Fruit fly (Drosophila melanogaster) whole organism, wandering third instar larva: ENCODE measurements around the gene parvin.

Experiments
- Abd-B ChIP-seq: fragments of >200 bp; optimal IDR thresholded peaks from 2 replicates; lab custom pipeline; 2017; ENCODE audit warnings: missing biosample characterization, missing genetic modification characterization
- CG32264 ChIP-seq: fragments of 200-800 bp; sonication (Bioruptor generic); optimal IDR thresholded peaks from 2 replicates; lab custom pipeline; 2016; ENCODE audit warnings: missing biosample characterization, missing genetic modification characterization
- CG9705 ChIP-seq: fragments of 200-800 bp; sonication (Bioruptor generic); optimal IDR thresholded peaks from 2 replicates; lab custom pipeline; 2018; ENCODE audit warnings: missing biosample characterization, mild to moderate bottlenecking, missing genetic modification characterization
- CrebA ChIP-seq: fragments of 200-800 bp; sonication (Bioruptor generic); optimal IDR thresholded peaks from 2 replicates; lab custom pipeline; 2016; ENCODE audit warnings: missing biosample characterization, mild to moderate bottlenecking, missing genetic modification characterization, borderline replicate concordance
- Dfd ChIP-seq: fragments of >200 bp; optimal IDR thresholded peaks from 2 replicates; lab custom pipeline; 2017; ENCODE audit warnings: missing biosample characterization, missing genetic modification characterization
- Dif ChIP-seq: fragments of 200-275, 200-300 bp; sonication (Bioruptor generic); optimal IDR thresholded peaks from 2 replicates; lab custom pipeline; 2018; ENCODE audit warnings: missing biosample characterization, missing genetic modification characterization; ENCODE audit not compliant: partially characterized antibody
- GATAd ChIP-seq: sonication (Bioruptor generic); optimal IDR thresholded peaks from 2 replicates; lab custom pipeline; 2016; ENCODE audit warnings: missing biosample characterization, missing genetic modification characterization
- HLH106 ChIP-seq: fragments of 200-800 bp; optimal IDR thresholded peaks from 3 replicates; lab custom pipeline; 2019; ENCODE audit warnings: missing biosample characterization, mild to moderate bottlenecking, missing genetic modification characterization, moderate library complexity
- Hnf4 ChIP-seq: fragments of 200-800 bp; sonication (Bioruptor generic); optimal IDR thresholded peaks from 2 replicates; lab custom pipeline; 2016; ENCODE audit warnings: missing biosample characterization, mild to moderate bottlenecking, missing genetic modification characterization
- Hr78 ChIP-seq: fragments of >200 bp; optimal IDR thresholded peaks from 2 replicates; lab custom pipeline; 2017; ENCODE audit warnings: missing biosample characterization, missing genetic modification characterization
- Hr83 ChIP-seq: fragments of 200-300 bp; sonication (Bioruptor generic); optimal IDR thresholded peaks from 2 replicates; lab custom pipeline; 2016; ENCODE audit warnings: missing biosample characterization, mild to moderate bottlenecking, missing genetic modification characterization, moderate library complexity; ENCODE audit not compliant: poor library complexity, severe bottlenecking
- Jra ChIP-seq: sonication (Bioruptor generic); optimal IDR thresholded peaks from 2 replicates; lab custom pipeline; 2016; ENCODE audit warnings: missing biosample characterization, missing genetic modification characterization
- Mio ChIP-seq: sonication (Bioruptor generic); optimal IDR thresholded peaks from 2 replicates; lab custom pipeline; 2016; ENCODE audit warnings: missing biosample characterization, missing genetic modification characterization
- Myc ChIP-seq: fragments of >200 bp; optimal IDR thresholded peaks from 2 replicates; lab custom pipeline; 2017
- N ChIP-seq: fragments of >200 bp; optimal IDR thresholded peaks from 2 replicates; lab custom pipeline; 2018; ENCODE audit warnings: missing biosample characterization, missing external identifiers, missing genetic modification characterization
- OdsH ChIP-seq: fragments of 200-800 bp; sonication (Bioruptor generic); optimal IDR thresholded peaks from 2 replicates; lab custom pipeline; 2016; ENCODE audit warnings: missing biosample characterization, mild to moderate bottlenecking, missing genetic modification characterization
- Rel ChIP-seq, 2 experiments: fragments of 200-800 bp; sonication (Bioruptor generic) in 1 of 2; optimal IDR thresholded peaks; 2 replicates in 1 of 2; 3 replicates in 1 of 2; lab custom pipeline; 2016 to 2019; ENCODE audit warnings: mild to moderate bottlenecking in 2 of 2, missing biosample characterization in 2 of 2, missing genetic modification characterization in 2 of 2, moderate library complexity in 1 of 2
- Sp1 ChIP-seq: fragments of 200-800 bp; sonication (Bioruptor generic); optimal IDR thresholded peaks from 3 replicates; lab custom pipeline; 2019; ENCODE audit warnings: missing biosample characterization, mild to moderate bottlenecking, missing genetic modification characterization, moderate library complexity
- Vsx2 ChIP-seq: fragments of 200-300, 225-300 bp; sonication (Bioruptor generic); optimal IDR thresholded peaks from 2 replicates; lab custom pipeline; 2018; ENCODE audit warnings: missing biosample characterization, missing genetic modification characterization; ENCODE audit not compliant: partially characterized antibody
- br ChIP-seq: fragments of 200-800 bp; sonication (Bioruptor generic); optimal IDR thresholded peaks from 2 replicates; lab custom pipeline; 2016; ENCODE audit warnings: missing biosample characterization, missing genetic modification characterization
- brk ChIP-seq: fragments of 200-800 bp; sonication (Bioruptor generic); optimal IDR thresholded peaks from 2 replicates; lab custom pipeline; 2016; ENCODE audit warnings: missing biosample characterization, mild to moderate bottlenecking, missing genetic modification characterization
- dl ChIP-seq, 2 experiments: fragments of 175-275, 200-275 bp in 1 of 2; fragments of 200-275 bp in 1 of 2; sonication (Bioruptor generic); optimal IDR thresholded peaks; lab custom pipeline; 2018; ENCODE audit warnings: mild to moderate bottlenecking in 2 of 2, missing biosample characterization in 2 of 2, missing genetic modification characterization in 2 of 2, moderate library complexity in 2 of 2; ENCODE audit not compliant: partially characterized antibody in 2 of 2, insufficient read depth in 1 of 2
- dmrt93B ChIP-seq: fragments of 200-800 bp; sonication (Bioruptor generic); optimal IDR thresholded peaks from 2 replicates; lab custom pipeline; 2018; ENCODE audit warnings: missing biosample characterization, mild to moderate bottlenecking, missing genetic modification characterization
- dsf ChIP-seq: sonication (Bioruptor generic); optimal IDR thresholded peaks from 2 replicates; lab custom pipeline; 2016; ENCODE audit warnings: missing biosample characterization, missing genetic modification characterization, borderline replicate concordance
- ey ChIP-seq: fragments of 200-800 bp; sonication (Bioruptor generic); optimal IDR thresholded peaks from 2 replicates; lab custom pipeline; 2016; ENCODE audit warnings: missing biosample characterization, missing genetic modification characterization
- foxo ChIP-seq, 2 experiments: fragments of 200-800 bp; sonication (Bioruptor generic); optimal IDR thresholded peaks; 2 replicates in 1 of 2; 3 replicates in 1 of 2; lab custom pipeline; 2016 to 2017; ENCODE audit warnings: missing biosample characterization in 2 of 2, missing genetic modification characterization in 2 of 2
- fru ChIP-seq: fragments of 200-800 bp; sonication (Bioruptor generic); optimal IDR thresholded peaks from 3 replicates; lab custom pipeline; 2016; ENCODE audit warnings: missing biosample characterization, mild to moderate bottlenecking, missing genetic modification characterization
- h ChIP-seq: fragments of 200-800 bp; sonication (Bioruptor generic); optimal IDR thresholded peaks from 3 replicates; lab custom pipeline; 2016; ENCODE audit warnings: missing biosample characterization, mild to moderate bottlenecking, missing genetic modification characterization
- jim ChIP-seq: fragments of 175-275, 200-325 bp; sonication (Bioruptor generic); optimal IDR thresholded peaks from 2 replicates; lab custom pipeline; 2016; ENCODE audit warnings: missing biosample characterization, mild to moderate bottlenecking, missing genetic modification characterization
- lola ChIP-seq: fragments of >200 bp; optimal IDR thresholded peaks from 2 replicates; lab custom pipeline; 2017; ENCODE audit warnings: missing biosample characterization, missing genetic modification characterization
- pan ChIP-seq: fragments of >200 bp; optimal IDR thresholded peaks from 2 replicates; lab custom pipeline; 2017
- psq ChIP-seq: fragments of 200-800 bp; sonication (Bioruptor generic); optimal IDR thresholded peaks from 3 replicates; lab custom pipeline; 2017; ENCODE audit warnings: missing biosample characterization, mild to moderate bottlenecking, missing genetic modification characterization, moderate library complexity
- rgr ChIP-seq: fragments of 200-800 bp; sonication (Bioruptor generic); optimal IDR thresholded peaks from 3 replicates; lab custom pipeline; 2016; ENCODE audit warnings: missing biosample characterization, mild to moderate bottlenecking, missing genetic modification characterization
- sage ChIP-seq: fragments of 200-800 bp; sonication (Bioruptor generic); optimal IDR thresholded peaks from 2 replicates; lab custom pipeline; 2016; ENCODE audit warnings: missing biosample characterization, mild to moderate bottlenecking, missing genetic modification characterization
- sv ChIP-seq: fragments of 200-800 bp; sonication (Bioruptor generic); optimal IDR thresholded peaks from 3 replicates; lab custom pipeline; 2016; ENCODE audit warnings: missing biosample characterization, missing genetic modification characterization
- tai ChIP-seq: sonication (Bioruptor generic); optimal IDR thresholded peaks from 2 replicates; lab custom pipeline; 2016; ENCODE audit warnings: missing biosample characterization, missing genetic modification characterization
- usp ChIP-seq: fragments of >200 bp; optimal IDR thresholded peaks from 2 replicates; lab custom pipeline; 2017; ENCODE audit warnings: missing biosample characterization, missing genetic modification characterization
- woc ChIP-seq: sonication (Bioruptor generic); optimal IDR thresholded peaks from 2 replicates; lab custom pipeline; 2016; ENCODE audit warnings: missing biosample characterization, mild to moderate bottlenecking, missing genetic modification characterization

Gene parvin

DNA sequence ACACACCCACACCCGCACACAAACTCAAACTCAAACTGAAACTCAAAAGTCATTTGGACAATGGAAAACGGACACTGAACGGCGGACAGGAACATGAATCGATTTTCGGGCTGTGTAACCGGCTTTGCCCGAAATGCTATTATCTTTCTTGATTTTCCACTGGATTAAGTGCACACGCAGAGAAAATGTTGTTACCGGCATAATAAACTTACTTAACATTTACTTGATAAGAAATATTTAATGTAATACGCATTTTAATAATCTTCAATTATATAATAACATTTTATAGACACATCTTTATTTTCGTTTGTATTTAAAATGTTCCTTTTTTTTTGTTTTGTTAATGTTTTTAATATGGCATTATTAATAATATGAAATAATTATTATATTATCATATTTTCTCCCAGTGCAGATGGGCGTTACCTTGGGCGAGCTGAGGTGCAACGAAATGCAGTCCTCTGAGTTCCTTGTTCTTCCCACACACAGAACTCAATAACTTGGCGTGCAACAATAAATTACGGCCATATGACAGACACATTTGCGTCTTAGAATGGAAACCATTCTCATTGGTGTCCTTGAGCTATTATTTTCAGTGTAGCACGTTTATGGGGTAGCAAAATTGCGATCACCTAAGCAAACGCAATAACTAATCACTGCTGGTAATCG lies 19.1 kb downstream of the parvin start, which contains the start of gene CG12702:
TSS of gene CG12702 (minus strand) at position 51 of the 666 bp plus-strand sequence.
- no peak for TF ChIP-seq sage
- no peak for TF ChIP-seq GATAd (GFP tag; lab: Kevin White, UChicago)
- TF ChIP-seq HLH106 (tag; lab: Kevin White, UChicago), result no peak
- TF ChIP-seq N (GFP tag; lab: Kevin White, UChicago), result no peak
- TF ChIP-seq jim (GFP tag; lab: Kevin White, UChicago), result no peak
- TF ChIP-seq CG9705 (GFP tag; lab: Kevin White, UChicago), result no peak
- TF ChIP-seq br, result no peak
- no peak for TF ChIP-seq sv (GFP tag; lab: Kevin White, UChicago)
- TF ChIP-seq dl (GFP tag; optimal IDR thresholded peaks at IDR 0.05; lab: Kevin White, UChicago; ENCODE audit: insufficient read depth in 1 of 2, partially characterized antibody in 2 of 2), result no peak
- TF ChIP-seq foxo (GFP tag; optimal IDR thresholded peaks at IDR 0.05; lab: Kevin White, UChicago), result no peak
- no peak for TF ChIP-seq Vsx2 (GFP tag; lab: Kevin White, UChicago)
- TF ChIP-seq, all 38 proteins: peak for 0

DNA sequence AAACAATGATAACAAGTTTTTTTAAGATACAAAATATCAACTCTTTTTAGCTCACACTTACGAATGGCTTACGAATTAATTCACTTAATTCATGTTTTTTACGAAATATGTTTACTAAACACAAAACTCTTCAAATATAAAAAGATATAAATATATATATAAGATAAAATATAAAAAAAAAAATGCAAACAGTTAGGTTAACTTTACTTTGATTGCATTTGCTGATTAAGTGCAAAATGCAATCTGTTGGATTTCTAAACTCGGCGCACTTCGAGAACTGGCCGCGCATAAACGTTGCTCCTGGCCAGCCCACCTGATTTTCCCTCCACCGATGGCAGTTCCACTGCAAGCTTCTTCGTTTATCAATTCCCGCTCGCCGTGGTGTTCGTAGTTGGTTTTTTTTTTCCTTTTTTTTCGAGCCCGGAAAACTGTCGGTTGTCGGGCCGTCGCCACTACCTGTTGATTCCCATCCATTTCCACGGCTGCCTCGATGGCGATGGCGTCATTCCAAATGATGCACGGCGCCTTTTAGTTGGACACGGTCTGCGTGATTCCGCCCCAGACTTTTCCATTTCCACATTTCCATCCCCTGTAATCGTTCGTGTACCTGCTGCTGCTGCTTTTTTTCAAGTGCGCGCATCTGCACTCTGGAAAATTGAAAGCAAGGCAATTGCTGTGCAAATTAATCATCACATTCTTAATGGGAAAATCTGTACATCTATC lies 19.8 kb downstream of the parvin start:
- TF ChIP-seq foxo (GFP tag; optimal IDR thresholded peaks at IDR 0.05; lab: Kevin White, UChicago), result no peak
- no peak for TF ChIP-seq GATAd (GFP tag; lab: Kevin White, UChicago)
- no peak for TF ChIP-seq Hr83 (GFP tag; lab: Kevin White, UChicago)

DNA sequence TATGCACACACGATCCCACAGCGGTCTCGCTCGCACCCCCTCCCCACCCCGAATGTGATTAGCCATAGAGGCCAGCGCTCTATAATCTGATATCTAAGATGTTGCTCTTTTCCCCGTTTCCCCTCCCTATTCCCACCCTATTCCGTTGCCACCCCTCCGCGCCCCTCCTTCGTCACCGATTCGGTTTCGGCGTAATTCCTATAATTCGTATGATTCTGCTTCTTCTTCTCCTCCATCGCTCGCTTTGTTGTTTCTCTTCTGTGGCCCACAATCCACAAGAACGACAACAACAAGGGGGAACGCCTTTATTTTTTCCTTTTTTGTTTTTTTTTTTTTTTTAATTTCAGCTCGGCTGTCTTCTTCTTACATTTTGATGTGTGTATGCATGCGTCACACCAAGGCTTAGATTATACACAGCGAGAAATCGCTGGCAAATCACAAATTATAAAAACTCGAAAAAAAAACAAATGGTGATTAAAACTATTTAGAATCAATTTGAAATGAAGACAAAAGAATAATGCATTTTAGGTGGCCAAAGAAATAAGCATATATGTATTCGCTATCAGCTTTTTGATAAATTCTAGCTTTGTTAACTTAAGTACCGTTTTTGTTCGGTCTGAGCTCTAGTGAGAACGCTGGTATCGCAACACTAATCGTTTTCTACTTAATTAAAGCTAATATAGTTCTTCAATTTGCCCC lies 24.1 kb downstream of the parvin start:
- TF ChIP-seq Dif (GFP tag; lab: Kevin White, UChicago) (no peak), jim (GFP tag; lab: Kevin White, UChicago) (no peak), ey (GFP tag; lab: Kevin White, UChicago) (peak; percentile 62), pan (lab: Kevin White, UChicago) (no peak), fru (GFP tag; lab: Kevin White, UChicago) (peak; percentile 69), brk (GFP tag; lab: Kevin White, UChicago) (no peak), Hnf4 (peak; percentile 47), Hr78 (GFP tag; lab: Kevin White, UChicago) (no peak), Abd-B (no peak), N (GFP tag; lab: Kevin White, UChicago) (no peak), lola (GFP tag; lab: Kevin White, UChicago) (no peak), h (peak; percentile 72), dl (GFP tag; optimal IDR thresholded peaks at IDR 0.05; lab: Kevin White, UChicago; ENCODE audit: insufficient read depth in 1 of 2, partially characterized antibody in 2 of 2) (no peak), CrebA (peak; percentile 2), Mio (GFP tag; lab: Kevin White, UChicago) (no peak), Sp1 (peak; percentile 61), OdsH (GFP tag; lab: Kevin White, UChicago) (no peak), woc (peak; percentile 46), sv (GFP tag; lab: Kevin White, UChicago) (no peak), CG32264 (peak; percentile 13), psq (GFP tag; lab: Kevin White, UChicago) (peak; percentile 78), rgr (GFP tag; lab: Kevin White, UChicago) (peak; percentile 58), CG9705 (GFP tag; lab: Kevin White, UChicago) (peak; percentile 19), HLH106 (tag; lab: Kevin White, UChicago) (peak; percentile 47), foxo (GFP tag; optimal IDR thresholded peaks at IDR 0.05; lab: Kevin White, UChicago) (peak in 1 of 2 experiments; percentile 68), dmrt93B (GFP tag; lab: Kevin White, UChicago) (peak; percentile 36), Jra (GFP tag; lab: Kevin White, UChicago) (peak; percentile 31), Vsx2 (GFP tag; lab: Kevin White, UChicago) (no peak), Rel (GFP tag; optimal IDR thresholded peaks at IDR 0.05; lab: Kevin White, UChicago) (no peak), Rel (tag; optimal IDR thresholded peaks at IDR 0.05; lab: Kevin White, UChicago) (no peak), sage (no peak), dsf (GFP tag; lab: Kevin White, UChicago) (no peak), Dfd (no peak), Hr83 (GFP tag; lab: Kevin White, UChicago) (no peak), tai (GFP tag; lab: Kevin White, UChicago) (no peak), usp (GFP tag; lab: Kevin White, UChicago) (no peak), br (peak; percentile 27), Myc (no peak), GATAd (GFP tag; lab: Kevin White, UChicago) (no peak)
